Worm (Caenorhabditis elegans) whole organism, midembryonic: ENCODE results near the gene tag-250.

ENCODE experiments used
- T22C8.4 ChIP-seq: fragments of 200-800 bp; sonication (Bioruptor generic); IDR thresholded peaks from 2 replicates; pipeline ENCODE4 v1.3.6; 2022; ENCODE audit warnings: missing genetic modification characterization, missing compliant biosample characterization
- flt-1 ChIP-seq: fragments of 200-800 bp; sonication (Bioruptor generic); IDR thresholded peaks from 2 replicates; pipeline ENCODE4 v1.3.6; 2022; ENCODE audit warnings: missing genetic modification characterization, missing compliant biosample characterization
- med-1 ChIP-seq: sonication (generic microtip); optimal IDR thresholded peaks from 2 replicates; lab custom pipeline; 2017; ENCODE audit warnings: missing genetic modification characterization, mild to moderate bottlenecking, missing compliant biosample characterization, antibody characterized with exemption, missing genetic modification reagents; ENCODE audit not compliant: insufficient read depth
- ref-1 ChIP-seq: fragments of 200-800 bp; sonication (Bioruptor generic); conservative IDR thresholded peaks from 2 replicates; pipeline ENCODE4 v1.3.6; 2022; ENCODE audit warnings: missing genetic modification reagents, missing genetic modification characterization, missing compliant biosample characterization
- ztf-23 ChIP-seq: fragments of 200-800 bp; sonication (Bioruptor generic); IDR thresholded peaks from 2 replicates; pipeline ENCODE4 v1.3.6; 2022; ENCODE audit warnings: missing genetic modification reagents, missing genetic modification characterization, missing compliant biosample characterization

ce11 chrIII:7953208-7953607 is 28.5 kb upstream of the tag-250 start, which contains the start of gene let-754:
- TF ChIP-seq ztf-23 (GFP tag; lab: Robert Waterston, UW) (no peak), flt-1 (GFP tag; lab: Robert Waterston, UW) (no peak), T22C8.4 (GFP tag; lab: Robert Waterston, UW) (no peak), med-1 (GFP tag; lab: Kevin White, UChicago) (no peak), ref-1 (GFP tag; lab: Robert Waterston, UW) (no peak)
